Fruit fly (Drosophila melanogaster): Measurements from ENCODE around the gene NijA.

Gene NijA

DNA sequence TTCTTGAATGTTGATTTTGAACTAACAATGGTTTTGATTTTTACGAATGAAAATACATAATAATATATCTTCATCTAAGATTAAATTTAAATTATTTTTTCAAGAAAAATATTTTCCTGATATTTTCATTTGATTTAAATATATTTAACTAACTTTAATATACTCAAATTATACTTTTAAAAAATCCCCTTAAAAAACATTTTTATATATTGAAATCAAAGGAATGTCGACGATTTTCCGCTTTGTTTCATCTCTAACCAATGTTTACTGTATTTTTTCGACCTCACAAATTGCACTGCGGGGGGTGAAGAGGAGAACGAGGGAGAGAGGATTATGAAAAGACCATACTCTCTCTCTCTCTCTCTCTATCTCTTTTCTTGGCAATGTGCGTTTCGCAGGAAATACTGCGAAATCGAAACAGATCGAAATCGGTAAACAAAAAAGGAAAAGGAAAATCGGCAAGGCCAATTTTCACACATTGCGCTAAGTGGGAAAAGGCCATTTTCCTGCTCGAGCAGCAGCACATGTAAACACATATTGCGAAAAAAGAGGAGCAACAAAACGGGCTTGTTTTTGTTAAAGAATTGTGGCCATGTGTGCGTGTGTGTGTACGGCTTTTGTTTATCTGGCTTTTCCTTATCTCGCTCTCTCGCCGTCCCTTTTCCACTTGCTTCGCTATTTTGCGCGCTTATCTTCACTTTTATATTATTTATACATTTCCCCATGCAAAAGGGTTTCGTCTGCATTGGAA lies 36.5 kb downstream of the NijA start (continued):
- TF ChIP-seq NfI (GFP tag; optimal IDR thresholded peaks at IDR 0.05), result no peak
- no peak for TF ChIP-seq CG11247 (GFP tag; IDR thresholded peaks at IDR 0.05)
- peak; percentile 43 for TF ChIP-seq CG11504 (tag; optimal IDR thresholded peaks at IDR 0.05)
- no peak for TF ChIP-seq CG13287 (GFP tag; IDR thresholded peaks at IDR 0.05; ENCODE audit: partially characterized antibody)
- peak; percentile 92 for TF ChIP-seq grau (tag; optimal IDR thresholded peaks at IDR 0.05)
- TF ChIP-seq dimm (GFP tag; IDR thresholded peaks at IDR 0.05), result no peak
- no peak for TF ChIP-seq Dll (GFP tag; IDR thresholded peaks at IDR 0.05; ENCODE audit: partially characterized antibody)
- no peak for TF ChIP-seq Dek (tag; optimal IDR thresholded peaks at IDR 0.05)
- peak; percentile 23 for TF ChIP-seq CG18599 (GFP tag; optimal IDR thresholded peaks at IDR 0.05)
- no peak for TF ChIP-seq CG5180 (GFP tag; optimal IDR thresholded peaks at IDR 0.05)
- no peak for TF ChIP-seq CG2202 (tag; optimal IDR thresholded peaks at IDR 0.05)
- TF ChIP-seq br (optimal IDR thresholded peaks at IDR 0.05), result no peak
- TF ChIP-seq Ptx1 (GFP tag; IDR thresholded peaks at IDR 0.05), result no peak
- TF ChIP-seq CG31388 (GFP tag; optimal IDR thresholded peaks at IDR 0.05), result no peak
- TF ChIP-seq CG13296 (GFP tag; optimal IDR thresholded peaks at IDR 0.05), result no peak
- no peak for TF ChIP-seq CG7556 (GFP tag; optimal IDR thresholded peaks at IDR 0.05)
- no peak for TF ChIP-seq CG8089 (GFP tag; optimal IDR thresholded peaks at IDR 0.05)
- no peak for TF ChIP-seq TFAM (GFP tag; optimal IDR thresholded peaks at IDR 0.05)
- TF ChIP-seq CG9215 (GFP tag; IDR thresholded peaks at IDR 0.05), result no peak
- no peak for TF ChIP-seq ftz-f1 (GFP tag; optimal IDR thresholded peaks at IDR 0.05)
- no peak for TF ChIP-seq ab (GFP tag; optimal IDR thresholded peaks at IDR 0.05)
- no peak for TF ChIP-seq CG13123 (GFP tag; optimal IDR thresholded peaks at IDR 0.05)
- no peak for TF ChIP-seq CG33557 (GFP tag; optimal IDR thresholded peaks at IDR 0.05)
- no peak for TF ChIP-seq CG12104 (GFP tag; optimal IDR thresholded peaks at IDR 0.05)
- TF ChIP-seq trh (GFP tag; optimal IDR thresholded peaks at IDR 0.05), result no peak
- no peak for TF ChIP-seq Vsx1 (GFP tag; optimal IDR thresholded peaks at IDR 0.05)
- TF ChIP-seq gt (GFP tag; IDR thresholded peaks at IDR 0.05), result no peak
- no peak for TF ChIP-seq z (GFP tag; IDR thresholded peaks at IDR 0.05)
- TF ChIP-seq pfk (GFP tag; optimal IDR thresholded peaks at IDR 0.05), result no peak
- no peak for TF ChIP-seq peb (GFP tag; IDR thresholded peaks at IDR 0.05)
- no peak for TF ChIP-seq tx (GFP tag; optimal IDR thresholded peaks at IDR 0.05)
- no peak for TF ChIP-seq CG11085 (GFP tag; IDR thresholded peaks at IDR 0.05)
- TF ChIP-seq Dfd (GFP tag; optimal IDR thresholded peaks at IDR 0.05), result no peak
- TF ChIP-seq Dip3 (GFP tag; optimal IDR thresholded peaks at IDR 0.05), result no peak
- TF ChIP-seq CG33213 (GFP tag; optimal IDR thresholded peaks at IDR 0.05), result no peak
- no peak for TF ChIP-seq wek (GFP tag; optimal IDR thresholded peaks at IDR 0.05)
- TF ChIP-seq onecut (GFP tag; IDR thresholded peaks at IDR 0.05), result no peak
- no peak for TF ChIP-seq slou (GFP tag; optimal IDR thresholded peaks at IDR 0.05)
- TF ChIP-seq kay (GFP tag; optimal IDR thresholded peaks at IDR 0.05), result no peak
- TF ChIP-seq CG2889 (GFP tag; IDR thresholded peaks at IDR 0.05), result no peak
- TF ChIP-seq Gug (GFP tag; IDR thresholded peaks at IDR 0.05), result no peak
- TF ChIP-seq Jarid2 (GFP tag; optimal IDR thresholded peaks at IDR 0.05), result no peak
- TF ChIP-seq nerfin-2 (GFP tag; IDR thresholded peaks at IDR 0.05; ENCODE audit: partially characterized antibody), result no peak
- no peak for TF ChIP-seq CG10565 (GFP tag; optimal IDR thresholded peaks at IDR 0.05)
- 0 out of 3 replicates have a peak, but pooled peaks have one; percentile 26 for TF ChIP-seq CG17361 (GFP tag; IDR thresholded peaks at IDR 0.05)
- TF ChIP-seq CG10209 (GFP tag; optimal IDR thresholded peaks at IDR 0.05), result no peak
- TF ChIP-seq CG10267 (tag; optimal IDR thresholded peaks at IDR 0.05), result peak; percentile 11
- TF ChIP-seq her (GFP tag; optimal IDR thresholded peaks at IDR 0.05), result no peak
- no peak for TF ChIP-seq nom (GFP tag; optimal IDR thresholded peaks at IDR 0.05)
- no peak for TF ChIP-seq Hmx (GFP tag; optimal IDR thresholded peaks at IDR 0.05)
- TF ChIP-seq CG16815 (GFP tag; optimal IDR thresholded peaks at IDR 0.05), result no peak
